Worm (Caenorhabditis elegans) whole organism, L1 larva: ENCODE data around the gene Y59A8B.25.

ENCODE experiments used
- C04F5.9 ChIP-seq: sonication (generic microtip); optimal IDR thresholded peaks from 2 replicates; lab custom pipeline; 2016; ENCODE audit warnings: missing genetic modification characterization, missing compliant biosample characterization
- C16A3.4 ChIP-seq: fragments of 150-350 bp; optimal IDR thresholded peaks from 2 replicates; lab custom pipeline; 2014; ENCODE audit warnings: missing biosample characterization, missing genetic modification characterization
- aha-1 ChIP-seq: fragments of 150-350 bp; optimal IDR thresholded peaks from 2 replicates; lab custom pipeline; 2014; ENCODE audit warnings: missing biosample characterization, missing genetic modification characterization
- alr-1 ChIP-seq: fragments of 200-800 bp; sonication (Bioruptor generic); optimal IDR thresholded peaks from 2 replicates; lab custom pipeline; 2018; ENCODE audit warnings: borderline replicate concordance, mild to moderate bottlenecking, missing genetic modification characterization, missing compliant biosample characterization
- ceh-8 ChIP-seq: fragments of 200-800 bp; sonication (Bioruptor generic); optimal IDR thresholded peaks from 2 replicates; lab custom pipeline; 2018; ENCODE audit warnings: mild to moderate bottlenecking, missing genetic modification characterization, moderate library complexity, missing compliant biosample characterization
- ces-1 ChIP-seq: fragments of 150-350 bp; optimal IDR thresholded peaks from 2 replicates; lab custom pipeline; 2014; ENCODE audit warnings: missing biosample characterization, missing genetic modification reagents, missing genetic modification characterization
- dpl-1 ChIP-seq, 3 experiments: fragments of 150-350 bp in 2 of 3; sonication (generic microtip) in 1 of 3; optimal IDR thresholded peaks; 2 replicates each; lab custom pipeline; 2014 to 2017; ENCODE audit warnings: missing biosample characterization in 3 of 3, missing genetic modification characterization in 3 of 3, missing genetic modification reagents in 3 of 3
- dsc-1 ChIP-seq: sonication (generic microtip); optimal IDR thresholded peaks from 2 replicates; lab custom pipeline; 2016; ENCODE audit warnings: mild to moderate bottlenecking, missing genetic modification characterization, missing compliant biosample characterization
- efl-1 ChIP-seq, 4 experiments: fragments of 150-350 bp; optimal IDR thresholded peaks in 3 of 4; peaks in 1 of 4; 1 replicate in 1 of 4; 2 replicates in 3 of 4; lab custom pipeline; 2014; ENCODE audit warnings: missing biosample characterization in 2 of 4, missing genetic modification characterization in 2 of 4, missing genetic modification reagents in 2 of 4
- egl-13 ChIP-seq: sonication (generic microtip); optimal IDR thresholded peaks from 2 replicates; lab custom pipeline; 2016; ENCODE audit warnings: missing genotype, missing genetic modification reagents, missing genetic modification characterization, missing compliant biosample characterization
- egl-27 ChIP-seq, 2 experiments: fragments of 150-350 bp in 1 of 2; sonication (generic microtip); optimal IDR thresholded peaks; 3 replicates each; lab custom pipeline; 2017 to 2018; ENCODE audit warnings: missing biosample characterization in 2 of 2, missing genetic modification characterization in 2 of 2, missing genetic modification reagents in 2 of 2
- elt-2 ChIP-seq: sonication (generic microtip); optimal IDR thresholded peaks from 2 replicates; lab custom pipeline; 2016; ENCODE audit warnings: missing genetic modification characterization, mild to moderate bottlenecking, inconsistent platforms, missing compliant biosample characterization, missing genetic modification reagents
- elt-3 ChIP-seq, 6 experiments: fragments of 150-350 bp in 1 of 6; sonication (generic microtip); optimal IDR thresholded peaks; 2 replicates each; lab custom pipeline; 2017 to 2018; ENCODE audit warnings: missing biosample characterization in 6 of 6, missing genetic modification characterization in 6 of 6, inconsistent platforms in 1 of 6
- ets-5 ChIP-seq: fragments of 200-800 bp; sonication (Bioruptor generic); IDR thresholded peaks from 2 replicates; pipeline ENCODE4 v1.3.6; 2022; ENCODE audit warnings: missing genetic modification characterization, missing compliant biosample characterization
- fkh-8 ChIP-seq: sonication (generic microtip); optimal IDR thresholded peaks from 2 replicates; lab custom pipeline; 2016; ENCODE audit warnings: mild to moderate bottlenecking, missing genetic modification characterization, missing compliant biosample characterization
- fos-1 ChIP-seq: fragments of 150-350 bp; optimal IDR thresholded peaks from 2 replicates; lab custom pipeline; 2014; ENCODE audit warnings: missing biosample characterization, missing genetic modification characterization
- hlh-17 ChIP-seq: fragments of 200-800 bp; sonication (Bioruptor generic); optimal IDR thresholded peaks from 2 replicates; lab custom pipeline; 2018; ENCODE audit warnings: missing genetic modification characterization, mild to moderate bottlenecking, missing compliant biosample characterization, moderate library complexity, borderline replicate concordance
- hlh-4 ChIP-seq: sonication (generic microtip); optimal IDR thresholded peaks from 2 replicates; lab custom pipeline; 2016; ENCODE audit warnings: mild to moderate bottlenecking, missing genetic modification characterization, missing compliant biosample characterization
- isw-1 ChIP-seq: fragments of 200-800 bp; sonication (Bioruptor generic); IDR thresholded peaks from 2 replicates; pipeline ENCODE4 v1.3.6; 2022; ENCODE audit warnings: missing genetic modification characterization, missing compliant biosample characterization
- jun-1 ChIP-seq: fragments of 150-350 bp; optimal IDR thresholded peaks from 2 replicates; lab custom pipeline; 2014; ENCODE audit warnings: missing biosample characterization, missing genetic modification reagents, missing genetic modification characterization
- mab-9 ChIP-seq: fragments of 200-800 bp; sonication (Bioruptor generic); IDR thresholded peaks from 2 replicates; pipeline ENCODE4 v1.3.6; 2022; ENCODE audit warnings: missing genetic modification reagents, missing genetic modification characterization, missing compliant biosample characterization
- mep-1 ChIP-seq: fragments of 150-350 bp; optimal IDR thresholded peaks from 2 replicates; lab custom pipeline; 2014; ENCODE audit warnings: missing biosample characterization, missing genetic modification characterization
- nhr-11 ChIP-seq: fragments of 150-350 bp; optimal IDR thresholded peaks from 2 replicates; lab custom pipeline; 2014; ENCODE audit warnings: missing biosample characterization, missing genetic modification characterization
- nhr-20 ChIP-seq: sonication (generic microtip); optimal IDR thresholded peaks from 2 replicates; lab custom pipeline; 2016; ENCODE audit warnings: mild to moderate bottlenecking, missing genetic modification characterization, missing compliant biosample characterization
- nhr-47 ChIP-seq: sonication (generic microtip); optimal IDR thresholded peaks from 2 replicates; lab custom pipeline; 2016; ENCODE audit warnings: mild to moderate bottlenecking, missing genetic modification characterization, moderate library complexity, missing compliant biosample characterization
- nhr-71 ChIP-seq: sonication (generic microtip); optimal IDR thresholded peaks from 2 replicates; lab custom pipeline; 2016; ENCODE audit warnings: mild to moderate bottlenecking, missing genetic modification characterization, moderate library complexity, missing compliant biosample characterization
- nhr-76 ChIP-seq: sonication (generic microtip); optimal IDR thresholded peaks from 2 replicates; lab custom pipeline; 2017; ENCODE audit warnings: missing biosample characterization, missing genetic modification characterization
- nhr-77 ChIP-seq: fragments of 150-350 bp; optimal IDR thresholded peaks from 2 replicates; lab custom pipeline; 2014; ENCODE audit warnings: missing biosample characterization, missing genetic modification characterization
- nhr-85 ChIP-seq: sonication (generic microtip); peaks from one replicate; lab custom pipeline; 2016; ENCODE audit warnings: missing genetic modification characterization, inconsistent platforms, missing compliant biosample characterization
- snpc-4 ChIP-seq: fragments of 150-350 bp; optimal IDR thresholded peaks from 2 replicates; lab custom pipeline; 2014; ENCODE audit warnings: missing biosample characterization, missing genetic modification characterization
- snu-23 ChIP-seq: sonication (generic microtip); optimal IDR thresholded peaks from 2 replicates; lab custom pipeline; 2016; ENCODE audit warnings: missing genetic modification characterization, missing compliant biosample characterization
- sox-4 ChIP-seq: sonication (generic microtip); optimal IDR thresholded peaks from 2 replicates; lab custom pipeline; 2016; ENCODE audit warnings: missing genetic modification characterization, missing compliant biosample characterization
- swsn-7 ChIP-seq: sonication (generic microtip); optimal IDR thresholded peaks from 2 replicates; lab custom pipeline; 2016; ENCODE audit warnings: missing genetic modification characterization, missing compliant biosample characterization
- tlp-1 ChIP-seq: fragments of 150-350 bp; optimal IDR thresholded peaks from 2 replicates; lab custom pipeline; 2014; ENCODE audit warnings: missing biosample characterization, missing genetic modification characterization
- unc-130 ChIP-seq: fragments of 150-350 bp; optimal IDR thresholded peaks from 2 replicates; lab custom pipeline; 2017; ENCODE audit warnings: missing biosample characterization, missing genetic modification characterization, inconsistent platforms
- unc-86 ChIP-seq: sonication (generic microtip); optimal IDR thresholded peaks from 2 replicates; lab custom pipeline; 2016; ENCODE audit warnings: missing genetic modification characterization, missing compliant biosample characterization
- unc-98 ChIP-seq: fragments of 200-800 bp; sonication (Bioruptor generic); IDR thresholded peaks from 2 replicates; pipeline ENCODE4 v1.3.6; 2022; ENCODE audit warnings: missing genetic modification characterization, missing compliant biosample characterization
- zip-4 ChIP-seq: fragments of 200-800 bp; sonication (Bioruptor generic); optimal IDR thresholded peaks from 2 replicates; lab custom pipeline; 2018; ENCODE audit warnings: mild to moderate bottlenecking, missing genetic modification characterization, moderate library complexity, missing compliant biosample characterization

Gene Y59A8B.25

ce11 chrV:18079163-18079562 lies 24.0 kb upstream of the Y59A8B.25 start (continued):
- TF ChIP-seq hlh-4 (tag; lab: Kevin White, UChicago) (no peak), nhr-71 (tag; lab: Kevin White, UChicago) (peak; percentile 91), mep-1 (tag; lab: Kevin White, UChicago) (peak; percentile 85), dsc-1 (tag; lab: Kevin White, UChicago) (peak; percentile 78), egl-13 (peak; percentile 54), snu-23 (GFP tag; lab: Kevin White, UChicago) (peak; percentile 86), ets-5 (GFP tag; lab: Robert Waterston, UW) (no peak), ces-1 (no peak), tlp-1 (no peak), unc-98 (GFP tag; lab: Robert Waterston, UW) (no peak), elt-3 (tag; optimal IDR thresholded peaks at IDR 0.05; lab: Kevin White, UChicago) (no peak), nhr-11 (tag; lab: Kevin White, UChicago) (peak; percentile 79), snpc-4 (peak; percentile 83), egl-27 (tag; optimal IDR thresholded peaks at IDR 0.05; lab: Kevin White, UChicago) (peak in 1 of 2 experiments; percentile 1), C04F5.9 (no peak), C16A3.4 (tag; lab: Kevin White, UChicago) (no peak), nhr-76 (no peak), nhr-20 (tag; lab: Kevin White, UChicago) (no peak), zip-4 (GFP tag; lab: Kevin White, UChicago) (no peak), ceh-8 (GFP tag; lab: Kevin White, UChicago) (no peak), unc-130 (no peak), hlh-17 (GFP tag; lab: Kevin White, UChicago) (no peak), fos-1 (peak; percentile 81), sox-4 (tag; lab: Kevin White, UChicago) (no peak), mab-9 (GFP tag; lab: Robert Waterston, UW) (no peak), nhr-47 (tag; lab: Kevin White, UChicago) (peak; percentile 89), aha-1 (tag; lab: Kevin White, UChicago) (no peak), swsn-7 (tag; lab: Kevin White, UChicago) (peak; percentile 87), alr-1 (tag; lab: Kevin White, UChicago) (no peak), elt-2 (tag; lab: Kevin White, UChicago) (no peak), jun-1 (peak; percentile 78)

- peak in 1 of 3 experiments; percentile 21 for TF ChIP-seq dpl-1 (GFP tag; optimal IDR thresholded peaks at IDR 0.05; lab: Kevin White, UChicago)
- TF ChIP-seq unc-86: peak; percentile 42
- TF ChIP-seq isw-1: peak; percentile 19; the same call in 1 of the 2 replicates
- TF ChIP-seq efl-1 (optimal IDR thresholded peaks at IDR 0.05; lab: Kevin White, UChicago): peak in 1 of 2 experiments; percentile 55
- TF ChIP-seq efl-1 (GFP tag; optimal IDR thresholded peaks at IDR 0.05 in 1 of 2; lab: Kevin White, UChicago): peak in 1 of 2 experiments; percentile 78
- TF ChIP-seq fkh-8 (tag; lab: Kevin White, UChicago): peak; percentile 2
- TF ChIP-seq nhr-47 (tag; lab: Kevin White, UChicago): peak; percentile 6
- TF ChIP-seq nhr-85 (tag; lab: Kevin White, UChicago): peak; percentile 42
Measured at ce11 chrV:18069195-18069594, 14.0 kb upstream of the Y59A8B.25 start.

- TF ChIP-seq nhr-77 (tag; lab: Kevin White, UChicago) (no peak), efl-1 (optimal IDR thresholded peaks at IDR 0.05; lab: Kevin White, UChicago) (no peak), efl-1 (GFP tag; optimal IDR thresholded peaks at IDR 0.05 in 1 of 2; lab: Kevin White, UChicago) (peak in 1 of 2 experiments; percentile 60), fkh-8 (tag; lab: Kevin White, UChicago) (peak; percentile 57), tlp-1 (no peak), nhr-47 (tag; lab: Kevin White, UChicago) (peak; percentile 36)
Measured at ce11 chrV:18066257-18066783, 11.1 kb upstream of the Y59A8B.25 start, which contains the start of gene Y59A8B.8. TSS of gene Y59A8B.8 (minus strand) at chrV:18066307.
